Worm (Caenorhabditis elegans) whole organism, late embryonic: ENCODE measurements around the gene H12D21.10.

Experiments used
- C08G9.2 ChIP-seq: sonication (generic microtip); optimal IDR thresholded peaks from 2 replicates; lab custom pipeline; 2016; ENCODE audit warnings: mild to moderate bottlenecking, missing genetic modification characterization, moderate library complexity, missing compliant biosample characterization
- C38D4.7 ChIP-seq: fragments of 200-800 bp; sonication (Bioruptor generic); optimal IDR thresholded peaks from 2 replicates; lab custom pipeline; 2018; ENCODE audit warnings: mild to moderate bottlenecking, missing genetic modification characterization, moderate library complexity, missing compliant biosample characterization
- K02D7.2 ChIP-seq: sonication (generic microtip); optimal IDR thresholded peaks from 2 replicates; lab custom pipeline; 2017; ENCODE audit warnings: mild to moderate bottlenecking, missing genetic modification characterization, missing compliant biosample characterization
- K09A11.1 ChIP-seq: sonication (generic microtip); optimal IDR thresholded peaks from 2 replicates; lab custom pipeline; 2017; ENCODE audit warnings: antibody characterized with exemption, mild to moderate bottlenecking, missing genetic modification characterization, missing compliant biosample characterization; ENCODE audit not compliant: insufficient read depth
- T23F11.4 ChIP-seq: fragments of 200-800 bp; sonication (Bioruptor generic); optimal IDR thresholded peaks from 2 replicates; lab custom pipeline; 2018; ENCODE audit warnings: mild to moderate bottlenecking, missing genetic modification characterization, missing compliant biosample characterization
- Y22D7AL.16 ChIP-seq: sonication (generic microtip); optimal IDR thresholded peaks from 2 replicates; lab custom pipeline; 2016; ENCODE audit warnings: missing genetic modification characterization, missing compliant biosample characterization
- ahr-1 ChIP-seq: sonication (generic microtip); optimal IDR thresholded peaks from 2 replicates; lab custom pipeline; 2016; ENCODE audit warnings: missing genetic modification characterization, missing compliant biosample characterization
- ama-1 ChIP-seq: fragments of 150-350 bp; optimal IDR thresholded peaks from 2 replicates; lab custom pipeline; 2014
- ceh-14 ChIP-seq: sonication (generic microtip); optimal IDR thresholded peaks from 2 replicates; lab custom pipeline; 2016; ENCODE audit warnings: missing genotype, missing genetic modification characterization, missing compliant biosample characterization
- ceh-18 ChIP-seq: sonication (generic microtip); optimal IDR thresholded peaks from 2 replicates; lab custom pipeline; 2016; ENCODE audit warnings: missing genetic modification characterization, missing compliant biosample characterization
- ceh-19 ChIP-seq: fragments of 200-800 bp; sonication (Bioruptor generic); optimal IDR thresholded peaks from 2 replicates; lab custom pipeline; 2018; ENCODE audit warnings: mild to moderate bottlenecking, missing genetic modification characterization, missing compliant biosample characterization
- ceh-2 ChIP-seq: sonication (generic microtip); optimal IDR thresholded peaks from 2 replicates; lab custom pipeline; 2016; ENCODE audit warnings: missing genotype, missing genetic modification characterization, missing compliant biosample characterization
- ceh-30 ChIP-seq: fragments of 150-350 bp; optimal IDR thresholded peaks from 2 replicates; lab custom pipeline; 2014; ENCODE audit warnings: missing biosample characterization, missing genetic modification characterization
- ceh-31 ChIP-seq: sonication (generic microtip); optimal IDR thresholded peaks from 2 replicates; lab custom pipeline; 2016; ENCODE audit warnings: missing genetic modification characterization, missing compliant biosample characterization
- ceh-34 ChIP-seq: sonication (generic microtip); optimal IDR thresholded peaks from 2 replicates; lab custom pipeline; 2016; ENCODE audit warnings: mild to moderate bottlenecking, missing genetic modification characterization, missing compliant biosample characterization
- ceh-45 ChIP-seq: fragments of 200-800 bp; sonication (Bioruptor generic); IDR thresholded peaks from 2 replicates; pipeline ENCODE4 v1.3.6; 2022; ENCODE audit warnings: missing genetic modification reagents, missing genetic modification characterization, missing compliant biosample characterization
- ceh-6 ChIP-seq: fragments of 200-800 bp; sonication (Bioruptor generic); optimal IDR thresholded peaks from 2 replicates; lab custom pipeline; 2018; ENCODE audit warnings: mild to moderate bottlenecking, missing genetic modification characterization, missing compliant biosample characterization
- ceh-9 ChIP-seq: sonication (generic microtip); optimal IDR thresholded peaks from 2 replicates; lab custom pipeline; 2016; ENCODE audit warnings: mild to moderate bottlenecking, missing genetic modification characterization, inconsistent platforms, missing compliant biosample characterization
- dmd-4 ChIP-seq: sonication (generic microtip); optimal IDR thresholded peaks from 2 replicates; lab custom pipeline; 2016; ENCODE audit warnings: borderline replicate concordance, missing genetic modification characterization, missing compliant biosample characterization
- elt-2 ChIP-seq: sonication (generic microtip); optimal IDR thresholded peaks from 2 replicates; lab custom pipeline; 2016; ENCODE audit warnings: missing genetic modification reagents, missing genetic modification characterization, missing compliant biosample characterization
- elt-4 ChIP-seq: sonication (generic microtip); optimal IDR thresholded peaks from 2 replicates; lab custom pipeline; 2016; ENCODE audit warnings: missing genetic modification characterization, missing compliant biosample characterization
- ets-4 ChIP-seq: sonication (generic microtip); optimal IDR thresholded peaks from 2 replicates; lab custom pipeline; 2016; ENCODE audit warnings: missing genetic modification characterization, missing compliant biosample characterization
- fax-1 ChIP-seq: sonication (generic microtip); optimal IDR thresholded peaks from 2 replicates; lab custom pipeline; 2016; ENCODE audit warnings: missing genotype, missing genetic modification characterization, missing compliant biosample characterization
- fkh-10 ChIP-seq: fragments of 150-350 bp; optimal IDR thresholded peaks from 2 replicates; lab custom pipeline; 2014; ENCODE audit warnings: missing biosample characterization, missing genetic modification reagents, missing genetic modification characterization
- fkh-6 ChIP-seq: sonication (generic microtip); optimal IDR thresholded peaks from 2 replicates; lab custom pipeline; 2016; ENCODE audit warnings: missing genetic modification characterization, missing compliant biosample characterization
- gmeb-2 ChIP-seq: sonication (generic microtip); optimal IDR thresholded peaks from 2 replicates; lab custom pipeline; 2016; ENCODE audit warnings: missing genetic modification characterization, inconsistent platforms, missing compliant biosample characterization
- hlh-15 ChIP-seq: sonication (generic microtip); optimal IDR thresholded peaks from 2 replicates; lab custom pipeline; 2016; ENCODE audit warnings: missing genetic modification characterization, missing compliant biosample characterization
- lim-6 ChIP-seq: sonication (generic microtip); optimal IDR thresholded peaks from 2 replicates; lab custom pipeline; 2016; ENCODE audit warnings: missing genetic modification characterization, missing compliant biosample characterization
- lin-11 ChIP-seq: fragments of 200-800 bp; sonication (Bioruptor generic); optimal IDR thresholded peaks from 2 replicates; lab custom pipeline; 2018; ENCODE audit warnings: mild to moderate bottlenecking, missing genetic modification characterization, missing compliant biosample characterization
- madf-2 ChIP-seq: sonication (generic microtip); optimal IDR thresholded peaks from 2 replicates; lab custom pipeline; 2017; ENCODE audit warnings: missing genetic modification characterization, missing compliant biosample characterization
- nfya-1 ChIP-seq: sonication (generic microtip); optimal IDR thresholded peaks from 2 replicates; lab custom pipeline; 2017; ENCODE audit warnings: missing genetic modification characterization, mild to moderate bottlenecking, missing compliant biosample characterization, antibody characterized with exemption, moderate library complexity
- nhr-11 ChIP-seq: fragments of 150-350 bp; optimal IDR thresholded peaks from 2 replicates; lab custom pipeline; 2014; ENCODE audit warnings: missing biosample characterization, missing genetic modification characterization
- nhr-232 ChIP-seq: sonication (generic microtip); optimal IDR thresholded peaks from 2 replicates; lab custom pipeline; 2016; ENCODE audit warnings: missing genetic modification characterization, missing compliant biosample characterization
- npax-4 ChIP-seq: sonication (generic microtip); optimal IDR thresholded peaks from 2 replicates; lab custom pipeline; 2016; ENCODE audit warnings: missing genetic modification characterization, missing compliant biosample characterization
- odd-2 ChIP-seq: sonication (generic microtip); optimal IDR thresholded peaks from 2 replicates; lab custom pipeline; 2017; ENCODE audit warnings: antibody characterized with exemption, mild to moderate bottlenecking, missing genetic modification characterization, missing compliant biosample characterization
- pat-9 ChIP-seq: fragments of 200-800 bp; sonication (Bioruptor generic); optimal IDR thresholded peaks from 2 replicates; lab custom pipeline; 2018; ENCODE audit warnings: mild to moderate bottlenecking, missing genetic modification characterization, moderate library complexity, missing compliant biosample characterization
- pax-1 ChIP-seq: fragments of 150-350 bp; optimal IDR thresholded peaks from 2 replicates; lab custom pipeline; 2014; ENCODE audit warnings: missing biosample characterization, missing genetic modification characterization
- pha-2 ChIP-seq: sonication (generic microtip); optimal IDR thresholded peaks from 2 replicates; lab custom pipeline; 2017; ENCODE audit warnings: mild to moderate bottlenecking, missing genetic modification characterization, missing compliant biosample characterization
- pha-4 ChIP-seq: fragments of 150-350 bp; optimal IDR thresholded peaks from 2 replicates; lab custom pipeline; 2018; ENCODE audit warnings: missing biosample characterization, missing genetic modification reagents, missing genetic modification characterization
- pqm-1 ChIP-seq: sonication (generic microtip); optimal IDR thresholded peaks from 2 replicates; lab custom pipeline; 2016; ENCODE audit warnings: missing genetic modification characterization, missing compliant biosample characterization
- pros-1 ChIP-seq: fragments of 150-350 bp; optimal IDR thresholded peaks from 2 replicates; lab custom pipeline; 2014; ENCODE audit warnings: missing biosample characterization, missing genetic modification reagents, missing genetic modification characterization
- rnt-1 ChIP-seq: sonication (generic microtip); optimal IDR thresholded peaks from 2 replicates; lab custom pipeline; 2016; ENCODE audit warnings: missing genetic modification characterization, missing compliant biosample characterization
- sdc-2 ChIP-seq: sonication (generic microtip); optimal IDR thresholded peaks from 2 replicates; lab custom pipeline; 2016; ENCODE audit warnings: missing genotype, missing genetic modification characterization, missing compliant biosample characterization
- sox-4 ChIP-seq: sonication (generic microtip); optimal IDR thresholded peaks from 2 replicates; lab custom pipeline; 2017; ENCODE audit warnings: mild to moderate bottlenecking, missing genetic modification characterization, inconsistent platforms, missing compliant biosample characterization
- syd-9 ChIP-seq: sonication (generic microtip); optimal IDR thresholded peaks from 2 replicates; lab custom pipeline; 2016; ENCODE audit warnings: mild to moderate bottlenecking, missing genetic modification characterization, moderate library complexity, missing compliant biosample characterization
- tbx-2 ChIP-seq: sonication (generic microtip); optimal IDR thresholded peaks from 2 replicates; lab custom pipeline; 2016; ENCODE audit warnings: missing genetic modification characterization, missing compliant biosample characterization
- tbx-7 ChIP-seq: sonication (generic microtip); optimal IDR thresholded peaks from 2 replicates; lab custom pipeline; 2016; ENCODE audit warnings: missing genotype, missing genetic modification characterization, missing compliant biosample characterization
- ttx-3 ChIP-seq: sonication (generic microtip); optimal IDR thresholded peaks from 2 replicates; lab custom pipeline; 2016; ENCODE audit warnings: missing genetic modification reagents, missing genetic modification characterization, missing compliant biosample characterization
- unc-3 ChIP-seq, 2 experiments: fragments of 200-800 bp in 1 of 2; sonication (Bioruptor generic) in 1 of 2; sonication (generic microtip) in 1 of 2; conservative IDR thresholded peaks in 1 of 2; optimal IDR thresholded peaks in 1 of 2; 2 replicates each; pipeline versions ENCODE4 v1.3.6 to Lab custom; 2016 to 2022; ENCODE audit warnings: missing compliant biosample characterization in 2 of 2, missing genetic modification characterization in 2 of 2, missing genetic modification reagents in 1 of 2
- unc-55 ChIP-seq: sonication (generic microtip); optimal IDR thresholded peaks from 2 replicates; lab custom pipeline; 2017; ENCODE audit warnings: missing biosample characterization, missing genetic modification reagents, missing genetic modification characterization
- unc-86 ChIP-seq: sonication (generic microtip); optimal IDR thresholded peaks from 2 replicates; lab custom pipeline; 2016; ENCODE audit warnings: missing genetic modification characterization, missing compliant biosample characterization
- zip-5 ChIP-seq: sonication (generic microtip); optimal IDR thresholded peaks from 2 replicates; lab custom pipeline; 2016; ENCODE audit warnings: missing genetic modification characterization, missing compliant biosample characterization

H12D21.10 gene

DNA sequence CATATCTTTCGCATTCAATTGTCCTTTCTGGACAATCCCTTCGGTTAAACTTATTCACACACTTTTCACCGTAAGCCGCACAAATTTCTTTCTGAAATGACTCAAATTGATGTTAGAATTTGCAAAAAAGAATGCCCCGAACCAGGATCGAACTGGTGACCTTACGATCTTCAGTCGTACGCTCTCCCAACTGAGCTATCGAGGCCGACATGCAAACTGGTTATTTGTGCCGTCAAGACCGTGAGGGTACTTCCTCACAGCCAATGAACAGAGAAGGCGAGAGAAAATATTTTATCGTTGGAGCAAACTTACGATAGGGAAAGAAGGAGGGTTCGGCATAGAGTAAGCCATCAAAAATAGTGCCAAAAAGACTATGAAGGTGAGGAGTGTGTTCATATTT is 23.3 kb upstream of the H12D21.10 start (continued):
- TF ChIP-seq ceh-34 (tag; lab: Kevin White, UChicago), result no peak
- peak; percentile 42 for TF ChIP-seq nhr-232 (tag; lab: Kevin White, UChicago)
- peak; percentile 34 for TF ChIP-seq C38D4.7 (GFP tag; lab: Kevin White, UChicago)
- TF ChIP-seq madf-2 (tag; lab: Kevin White, UChicago), result peak; percentile 30
- no peak for TF ChIP-seq tbx-7 (tag; lab: Kevin White, UChicago)
- TF ChIP-seq odd-2 (tag; lab: Kevin White, UChicago), result no peak
- TF ChIP-seq dmd-4 (tag; lab: Kevin White, UChicago), result no peak
- no peak for TF ChIP-seq nhr-11 (tag; lab: Kevin White, UChicago)
- TF ChIP-seq ceh-9 (tag; lab: Kevin White, UChicago), result no peak
- TF ChIP-seq ceh-30, result peak; percentile 18
- TF ChIP-seq fkh-10 (GFP tag; lab: Kevin White, UChicago), result no peak
- no peak for TF ChIP-seq fax-1
- TF ChIP-seq ceh-6 (GFP tag; lab: Kevin White, UChicago), result peak; percentile 46
- no peak for TF ChIP-seq npax-4 (tag; lab: Kevin White, UChicago)
- TF ChIP-seq ceh-14 (tag; lab: Kevin White, UChicago), result no peak
- no peak for TF ChIP-seq ttx-3 (tag; lab: Kevin White, UChicago)
- no peak for TF ChIP-seq ceh-31
- TF ChIP-seq elt-4, result no peak
- no peak for TF ChIP-seq C08G9.2
- TF ChIP-seq ceh-45 (GFP tag; lab: Robert Waterston, UW), result 0 out of 2 replicates have a peak, but pooled peaks have one; percentile 22
- no peak for TF ChIP-seq ceh-2 (tag; lab: Kevin White, UChicago)
- TF ChIP-seq K02D7.2 (tag; lab: Kevin White, UChicago), result no peak
- peak; percentile 40 for TF ChIP-seq nfya-1
- TF ChIP-seq elt-2, result peak; percentile 17
- TF ChIP-seq pha-4 (tag; lab: Kevin White, UChicago), result no peak
- TF ChIP-seq ceh-18 (tag; lab: Kevin White, UChicago), result no peak
- TF ChIP-seq K09A11.1 (tag; lab: Kevin White, UChicago), result peak; percentile 15
- no peak for TF ChIP-seq syd-9 (tag; lab: Kevin White, UChicago)
- no peak for TF ChIP-seq T23F11.4 (GFP tag; lab: Kevin White, UChicago)
- TF ChIP-seq unc-86 (tag; lab: Kevin White, UChicago), result no peak
- TF ChIP-seq unc-3 (GFP tag; conservative IDR thresholded peaks at IDR 0.05; lab: Robert Waterston, UW), result peak; percentile 64
- TF ChIP-seq unc-3 (tag; optimal IDR thresholded peaks at IDR 0.05; lab: Kevin White, UChicago), result no peak
- TF ChIP-seq pqm-1 (tag; lab: Kevin White, UChicago), result no peak
- TF ChIP-seq ets-4, result no peak
- TF ChIP-seq pros-1 (tag; lab: Kevin White, UChicago), result no peak
- no peak for TF ChIP-seq tbx-2 (tag; lab: Kevin White, UChicago)
- TF ChIP-seq pha-2, result no peak
- TF ChIP-seq ahr-1 (tag; lab: Kevin White, UChicago), result no peak
- no peak for TF ChIP-seq unc-55 (GFP tag; lab: Kevin White, UChicago)
- no peak for TF ChIP-seq pax-1 (tag; lab: Kevin White, UChicago)
- no peak for TF ChIP-seq ama-1
- TF ChIP-seq fkh-6 (tag; lab: Kevin White, UChicago), result no peak
- TF ChIP-seq zip-5 (tag; lab: Kevin White, UChicago), result no peak
- peak; percentile 16 for TF ChIP-seq gmeb-2 (tag; lab: Kevin White, UChicago)
- TF ChIP-seq lin-11 (tag; lab: Kevin White, UChicago), result peak; percentile 42
- TF ChIP-seq pat-9, result peak; percentile 12
- no peak for TF ChIP-seq ceh-19
- TF ChIP-seq Y22D7AL.16, result no peak
- no peak for TF ChIP-seq hlh-15
- no peak for TF ChIP-seq rnt-1 (tag; lab: Kevin White, UChicago)
- TF ChIP-seq sdc-2 (tag; lab: Kevin White, UChicago), result no peak
- TF ChIP-seq sox-4 (tag; lab: Kevin White, UChicago), result no peak
- no peak for TF ChIP-seq lim-6 (tag; lab: Kevin White, UChicago)
